Worm (Caenorhabditis elegans) whole organism, L2 larva: ENCODE data around the gene tyr-2.

ENCODE experiments used
- nhr-12 ChIP-seq: fragments of 150-350 bp; optimal IDR thresholded peaks from 2 replicates; lab custom pipeline; 2014; ENCODE audit warnings: missing biosample characterization, missing genetic modification characterization
- nhr-23 ChIP-seq: fragments of 150-350 bp; optimal IDR thresholded peaks from 2 replicates; lab custom pipeline; 2014; ENCODE audit warnings: missing biosample characterization, missing genetic modification reagents, missing genetic modification characterization
- peb-1 ChIP-seq: fragments of 150-350 bp; optimal IDR thresholded peaks from 2 replicates; lab custom pipeline; 2014; ENCODE audit warnings: missing biosample characterization, missing genetic modification characterization
- unc-62 ChIP-seq: fragments of 150-350 bp; optimal IDR thresholded peaks from 2 replicates; lab custom pipeline; 2014; ENCODE audit warnings: missing biosample characterization, missing genetic modification reagents, missing genetic modification characterization
- ztf-11 ChIP-seq: sonication (generic microtip); optimal IDR thresholded peaks from 2 replicates; lab custom pipeline; 2017; ENCODE audit warnings: missing biosample characterization, missing genetic modification characterization

Gene tyr-2

ce11 chrIII:13779360-13780093 is 35.5 kb downstream of the tyr-2 start:
- TF ChIP-seq nhr-12 (peak; percentile 3), peb-1 (tag; lab: Kevin White, UChicago) (peak; percentile 63), ztf-11 (no peak)

- TF ChIP-seq nhr-23 (tag; lab: Kevin White, UChicago): peak; percentile 85
- TF ChIP-seq unc-62 (GFP tag; lab: Kevin White, UChicago): no peak
- TF ChIP-seq, all 48 proteins: peak for 1
Observed at ce11 chrIII:13780199-13780706, 36.2 kb downstream of the tyr-2 start, which contains the start of gene pot-3. Gene pot-3 (plus strand): TSS chrIII:13780215.
